Fruit fly (Drosophila melanogaster) whole organism, embryonic: Measurements from ENCODE around the gene Miga.

Experiments used
- Atf6 ChIP-seq: fragments of 200-800 bp; sonication (Bioruptor generic); IDR thresholded peaks from 2 replicates; pipeline ENCODE4 v1.3.6; 2022; ENCODE audit warnings: missing biosample characterization, missing genetic modification characterization
- B-H1 ChIP-seq: fragments of 200-800 bp; sonication (Bioruptor generic); IDR thresholded peaks from 3 replicates; pipeline ENCODE4 v1.3.6; 2022; ENCODE audit warnings: missing biosample characterization, missing genetic modification characterization
- CG10209 ChIP-seq: fragments of 200-800 bp; sonication (Bioruptor generic); optimal IDR thresholded peaks from 3 replicates; lab custom pipeline; 2017; ENCODE audit warnings: missing biosample characterization, mild to moderate bottlenecking, missing genetic modification characterization, missing genetic modification reagents
- CG11093 ChIP-seq: fragments of 200-800 bp; sonication (Bioruptor generic); IDR thresholded peaks from 3 replicates; pipeline ENCODE4 v1.3.6; 2022; ENCODE audit warnings: missing biosample characterization, missing genetic modification characterization
- CG11456 ChIP-seq: fragments of 200-800 bp; sonication (Bioruptor generic); IDR thresholded peaks from 3 replicates; pipeline ENCODE4 v1.3.6; 2022; ENCODE audit warnings: missing biosample characterization, missing genetic modification characterization
- CG12155 ChIP-seq: fragments of 200-800 bp; sonication (Bioruptor generic); optimal IDR thresholded peaks from 3 replicates; lab custom pipeline; 2016; ENCODE audit warnings: missing biosample characterization, missing genetic modification characterization
- CG13123 ChIP-seq: fragments of 200-800 bp; sonication (Bioruptor generic); optimal IDR thresholded peaks from 2 replicates; lab custom pipeline; 2016; ENCODE audit warnings: missing biosample characterization, missing genetic modification characterization
- CG14667 ChIP-seq: fragments of 200-800 bp; sonication (Bioruptor generic); IDR thresholded peaks from 2 replicates; pipeline ENCODE4 v1.3.6; 2022; ENCODE audit warnings: missing biosample characterization, missing genetic modification characterization
- CG14860 ChIP-seq: fragments of 200-800 bp; sonication (Bioruptor generic); IDR thresholded peaks from 3 replicates; pipeline ENCODE4 v1.3.6; 2022; ENCODE audit warnings: missing biosample characterization, missing genetic modification characterization; ENCODE audit not compliant: partially characterized antibody
- CG15269 ChIP-seq: fragments of 200-800 bp; sonication (Bioruptor generic); optimal IDR thresholded peaks from 2 replicates; lab custom pipeline; 2018; ENCODE audit warnings: missing biosample characterization, mild to moderate bottlenecking, missing genetic modification characterization, moderate library complexity
- CG1603 ChIP-seq: fragments of 200-800 bp; sonication (Bioruptor generic); optimal IDR thresholded peaks from 2 replicates; lab custom pipeline; 2019; ENCODE audit warnings: missing biosample characterization, mild to moderate bottlenecking, missing genetic modification characterization, moderate library complexity
- CG16813 ChIP-seq: fragments of 200-800 bp; sonication (Bioruptor generic); IDR thresholded peaks from 3 replicates; pipeline ENCODE4 v1.3.6; 2022; ENCODE audit warnings: missing biosample characterization, missing genetic modification characterization; ENCODE audit not compliant: partially characterized antibody
- CG18599 ChIP-seq: fragments of 200-800 bp; sonication (Bioruptor generic); optimal IDR thresholded peaks from 3 replicates; lab custom pipeline; 2017; ENCODE audit warnings: missing biosample characterization, missing genetic modification characterization, mild to moderate bottlenecking, moderate library complexity, missing genetic modification reagents
- CG32767 ChIP-seq: fragments of 200-800 bp; sonication (Bioruptor generic); IDR thresholded peaks from 2 replicates; pipeline ENCODE4 v1.3.6; 2022; ENCODE audit warnings: missing biosample characterization, missing genetic modification characterization
- CG4404 ChIP-seq: fragments of 200-800 bp; sonication (Bioruptor generic); IDR thresholded peaks from 2 replicates; pipeline ENCODE4 v1.3.6; 2022; ENCODE audit warnings: missing biosample characterization, missing genetic modification characterization
- CG4730 ChIP-seq: fragments of 200-800 bp; sonication (Bioruptor generic); IDR thresholded peaks from 2 replicates; pipeline ENCODE4 v1.3.6; 2022; ENCODE audit warnings: missing biosample characterization, missing genetic modification characterization
- CG6654 ChIP-seq: fragments of 200-800 bp; sonication (Bioruptor generic); optimal IDR thresholded peaks from 2 replicates; lab custom pipeline; 2017; ENCODE audit warnings: missing biosample characterization, mild to moderate bottlenecking, missing genetic modification characterization
- CG6813 ChIP-seq: fragments of 200-800 bp; sonication (Bioruptor generic); optimal IDR thresholded peaks from 2 replicates; lab custom pipeline; 2017; ENCODE audit warnings: missing biosample characterization, missing genetic modification characterization, mild to moderate bottlenecking, moderate library complexity, missing genetic modification reagents
- CG9437 ChIP-seq: fragments of 200-800 bp; sonication (Bioruptor generic); optimal IDR thresholded peaks from 2 replicates; lab custom pipeline; 2018; ENCODE audit warnings: missing biosample characterization, mild to moderate bottlenecking, missing genetic modification characterization
- CG9817 ChIP-seq: fragments of 200-800 bp; sonication (Bioruptor generic); optimal IDR thresholded peaks from 2 replicates; lab custom pipeline; 2018; ENCODE audit warnings: missing biosample characterization, mild to moderate bottlenecking, missing genetic modification characterization, moderate library complexity
- Deaf1 ChIP-seq: fragments of 200-800 bp; optimal IDR thresholded peaks from 3 replicates; lab custom pipeline; 2019; ENCODE audit warnings: missing biosample characterization, mild to moderate bottlenecking, missing genetic modification characterization, moderate library complexity
- Doc2 ChIP-seq: fragments of 200-800 bp; sonication (Bioruptor generic); IDR thresholded peaks from 2 replicates; pipeline ENCODE4 v1.3.6; 2022; ENCODE audit warnings: missing biosample characterization, missing genetic modification characterization
- Drgx ChIP-seq: fragments of 200-800 bp; sonication (Bioruptor generic); IDR thresholded peaks from 2 replicates; pipeline ENCODE4 v1.3.6; 2022; ENCODE audit warnings: missing biosample characterization, missing genetic modification characterization
- Hand ChIP-seq: fragments of 200-800 bp; sonication (Bioruptor generic); optimal IDR thresholded peaks from 2 replicates; lab custom pipeline; 2017; ENCODE audit warnings: mild to moderate bottlenecking, missing biosample characterization, missing genetic modification reagents, missing genetic modification characterization
- MBD-R2 ChIP-seq: fragments of 200-800 bp; sonication (Bioruptor generic); IDR thresholded peaks from 2 replicates; pipeline ENCODE4 v1.3.6; 2022; ENCODE audit warnings: missing biosample characterization, missing genetic modification characterization
- Mrtf ChIP-seq: fragments of 200-800 bp; sonication (Bioruptor generic); IDR thresholded peaks from 3 replicates; pipeline ENCODE4 v1.3.6; 2022; ENCODE audit warnings: missing biosample characterization, missing genetic modification characterization
- NFAT ChIP-seq: fragments of 200-800 bp; sonication (Bioruptor generic); IDR thresholded peaks from 2 replicates; pipeline ENCODE4 v1.3.6; 2022; ENCODE audit warnings: missing biosample characterization, missing genetic modification characterization
- Neu2 ChIP-seq: fragments of 200-800 bp; sonication (Bioruptor generic); optimal IDR thresholded peaks from 3 replicates; lab custom pipeline; 2016; ENCODE audit warnings: missing biosample characterization, missing genetic modification characterization, borderline replicate concordance
- Poxn ChIP-seq: fragments of 200-800 bp; sonication (Bioruptor generic); IDR thresholded peaks from 2 replicates; pipeline ENCODE4 v1.3.6; 2022; ENCODE audit warnings: missing biosample characterization, missing genetic modification characterization
- Ptx1 ChIP-seq: fragments of 200-800 bp; sonication (Bioruptor generic); IDR thresholded peaks from 2 replicates; pipeline ENCODE4 v1.3.6; 2022; ENCODE audit warnings: missing biosample characterization, missing genetic modification characterization
- Taf1 ChIP-seq: fragments of 200-800 bp; sonication (Bioruptor generic); IDR thresholded peaks from 2 replicates; pipeline ENCODE4 v1.3.6; 2022; ENCODE audit warnings: missing biosample characterization, missing genetic modification characterization
- Usf ChIP-seq: fragments of 200-800 bp; sonication (Bioruptor generic); optimal IDR thresholded peaks from 2 replicates; lab custom pipeline; 2017; ENCODE audit warnings: missing genotype, missing biosample characterization, missing genetic modification characterization
- Xrp1 ChIP-seq: fragments of 200-800 bp; sonication (Bioruptor generic); IDR thresholded peaks from 2 replicates; pipeline ENCODE4 v1.3.6; 2022; ENCODE audit warnings: missing biosample characterization, missing genetic modification characterization
- ci ChIP-seq: fragments of 200-800 bp; sonication (Bioruptor generic); IDR thresholded peaks from 3 replicates; pipeline ENCODE4 v1.3.6; 2022; ENCODE audit warnings: missing biosample characterization, missing genetic modification characterization
- dan ChIP-seq: fragments of 200-800 bp; sonication (Bioruptor generic); IDR thresholded peaks from 2 replicates; pipeline ENCODE4 v1.3.6; 2022; ENCODE audit warnings: missing biosample characterization, missing genetic modification characterization
- ems ChIP-seq: fragments of 200-800 bp; sonication (Bioruptor generic); optimal IDR thresholded peaks from 3 replicates; lab custom pipeline; 2016; ENCODE audit warnings: missing biosample characterization, missing genetic modification characterization
- fd3F ChIP-seq: fragments of 200-800 bp; sonication (Bioruptor generic); optimal IDR thresholded peaks from 2 replicates; lab custom pipeline; 2018; ENCODE audit warnings: missing biosample characterization, mild to moderate bottlenecking, missing genetic modification characterization, moderate library complexity
- fru ChIP-seq: fragments of >200 bp; optimal IDR thresholded peaks from 2 replicates; lab custom pipeline; 2017
- gt ChIP-seq: fragments of 200-800 bp; sonication (Bioruptor generic); IDR thresholded peaks from 2 replicates; pipeline ENCODE4 v1.3.6; 2022; ENCODE audit warnings: missing biosample characterization, missing genetic modification characterization
- luna ChIP-seq: fragments of 200-800 bp; sonication (Bioruptor generic); optimal IDR thresholded peaks from 2 replicates; lab custom pipeline; 2016; ENCODE audit warnings: missing biosample characterization, missing genetic modification characterization
- nerfin-1 ChIP-seq: fragments of 200-800 bp; sonication (Bioruptor generic); optimal IDR thresholded peaks from 3 replicates; lab custom pipeline; 2019; ENCODE audit warnings: missing biosample characterization, mild to moderate bottlenecking, missing genetic modification characterization, moderate library complexity
- nmo ChIP-seq: fragments of 200-800 bp; sonication (Bioruptor generic); optimal IDR thresholded peaks from 2 replicates; lab custom pipeline; 2018; ENCODE audit warnings: missing biosample characterization, mild to moderate bottlenecking, missing genetic modification characterization, moderate library complexity
- phol ChIP-seq: fragments of 200-800 bp; sonication (Bioruptor generic); optimal IDR thresholded peaks from 3 replicates; lab custom pipeline; 2018; ENCODE audit warnings: missing biosample characterization, mild to moderate bottlenecking, missing genetic modification characterization, moderate library complexity
- salm ChIP-seq: fragments of 200-800 bp; sonication (Bioruptor generic); optimal IDR thresholded peaks from 2 replicates; lab custom pipeline; 2018; ENCODE audit warnings: missing biosample characterization, mild to moderate bottlenecking, missing genetic modification characterization
- sc ChIP-seq, 3 experiments: fragments of >200 bp in 2 of 3; fragments of 200-800 bp in 1 of 3; sonication (Bioruptor generic) in 1 of 3; optimal IDR thresholded peaks; 2 replicates in 2 of 3; 3 replicates in 1 of 3; lab custom pipeline; 2017; ENCODE audit warnings: mild to moderate bottlenecking in 1 of 3, missing biosample characterization in 1 of 3, missing genetic modification characterization in 1 of 3, missing genetic modification reagents in 1 of 3
- slbo ChIP-seq: fragments of 200-800 bp; sonication (Bioruptor generic); IDR thresholded peaks from 2 replicates; pipeline ENCODE4 v1.3.6; 2022; ENCODE audit warnings: missing biosample characterization, missing genetic modification characterization
- tio ChIP-seq: fragments of 200-800 bp; sonication (Bioruptor generic); optimal IDR thresholded peaks from 2 replicates; lab custom pipeline; 2017; ENCODE audit warnings: missing biosample characterization, missing genetic modification characterization, inconsistent platforms
- yki ChIP-seq: fragments of >200 bp; optimal IDR thresholded peaks from 3 replicates; lab custom pipeline; 2018
- zfh2 ChIP-seq: fragments of 200-800 bp; sonication (Bioruptor generic); optimal IDR thresholded peaks from 2 replicates; lab custom pipeline; 2016; ENCODE audit warnings: missing biosample characterization, missing genetic modification characterization

The Miga gene

DNA sequence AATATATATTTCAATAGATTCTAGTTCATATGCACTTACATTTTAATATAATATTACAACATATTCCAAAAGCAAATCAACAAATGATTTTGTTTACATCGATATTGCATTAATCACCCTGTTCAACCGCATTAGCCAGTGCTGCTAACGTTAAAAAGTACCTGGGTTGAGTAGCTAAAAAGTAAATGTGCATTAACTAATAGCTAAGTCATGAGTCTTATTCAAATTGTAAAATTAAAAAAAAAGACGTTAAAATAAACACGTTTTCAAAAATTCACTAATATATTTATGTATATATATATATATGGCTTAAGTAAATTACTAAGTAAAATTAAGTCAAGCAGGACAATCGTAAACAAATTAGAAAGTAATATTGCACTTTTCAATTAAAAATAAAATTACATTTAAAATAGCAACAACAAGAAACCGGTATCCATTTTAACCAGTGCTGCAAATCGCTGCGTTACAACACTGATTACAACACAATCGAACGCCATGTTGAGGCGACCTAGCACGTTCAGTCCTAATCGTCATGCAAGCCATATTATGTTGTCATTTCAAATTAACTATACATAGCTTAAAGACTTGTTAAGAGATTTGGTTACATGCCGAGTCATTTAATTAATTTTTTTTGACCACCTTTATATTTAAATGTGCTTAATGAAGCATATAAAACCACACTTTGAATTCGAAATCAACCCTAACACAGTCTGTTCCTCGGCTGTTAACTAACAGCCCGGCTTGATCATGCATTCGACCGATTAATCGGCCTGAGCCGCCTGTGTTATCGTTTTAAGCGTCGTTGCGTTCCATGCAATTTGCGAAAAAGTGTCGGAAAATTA lies 39.2 kb downstream of the Miga start, which contains the start of gene CG10555 (continued):
- peak; percentile 63 for TF ChIP-seq Usf (GFP tag; lab: Kevin White, UChicago)
- TF ChIP-seq Xrp1 (GFP tag; lab: Robert Waterston, UW) = peak; percentile 95
- TF ChIP-seq yki (lab: Kevin White, UChicago) = no peak
- peak; percentile 29; the same call in 1 of the 2 replicates for TF ChIP-seq MBD-R2 (GFP tag; lab: Robert Waterston, UW)
- peak; percentile 89 for TF ChIP-seq Ptx1 (GFP tag; lab: Robert Waterston, UW)
- TF ChIP-seq ci (GFP tag; lab: Robert Waterston, UW) = peak; percentile 93
- TF ChIP-seq CG11456 = peak; percentile 88
- peak; percentile 84 for TF ChIP-seq Mrtf (GFP tag; lab: Robert Waterston, UW)
- peak; percentile 38 for TF ChIP-seq Neu2 (GFP tag; lab: Kevin White, UChicago)
- peak; percentile 85 for TF ChIP-seq tio
- TF ChIP-seq CG9817 (tag; lab: Kevin White, UChicago) = peak; percentile 92
- peak; percentile 82 for TF ChIP-seq CG10209 (GFP tag; lab: Kevin White, UChicago)
- TF ChIP-seq Atf6 = peak; percentile 91
- peak; percentile 76 for TF ChIP-seq dan (GFP tag; lab: Robert Waterston, UW)
- TF ChIP-seq slbo (GFP tag; lab: Robert Waterston, UW) = peak; percentile 91
- peak; percentile 84 for TF ChIP-seq gt (GFP tag; lab: Robert Waterston, UW)
- TF ChIP-seq CG1603 (tag; lab: Kevin White, UChicago) = peak; percentile 95
- TF ChIP-seq Deaf1 (tag; lab: Kevin White, UChicago) = peak; percentile 28
- TF ChIP-seq CG12155 (GFP tag; lab: Kevin White, UChicago) = peak; percentile 79
- TF ChIP-seq CG14860 = peak; percentile 81
- TF ChIP-seq CG14667 (GFP tag; lab: Robert Waterston, UW) = peak; percentile 60
- no peak for TF ChIP-seq CG6813 (GFP tag; lab: Kevin White, UChicago)
- TF ChIP-seq fru (lab: Kevin White, UChicago) = no peak
- TF ChIP-seq CG16813 (GFP tag; lab: Robert Waterston, UW) = peak; percentile 83
- TF ChIP-seq Drgx (GFP tag; lab: Robert Waterston, UW) = peak; percentile 68
- peak; percentile 87 for TF ChIP-seq nmo (GFP tag; lab: Kevin White, UChicago)
- TF ChIP-seq Doc2 = peak; percentile 57
- peak; percentile 77 for TF ChIP-seq CG4730 (GFP tag; lab: Robert Waterston, UW)
- TF ChIP-seq NFAT (GFP tag; lab: Robert Waterston, UW) = peak; percentile 87
- TF ChIP-seq fd3F (GFP tag; lab: Kevin White, UChicago) = peak; percentile 56
- TF ChIP-seq CG9437 (GFP tag; lab: Kevin White, UChicago) = peak; percentile 64
- TF ChIP-seq CG6654 (GFP tag; lab: Kevin White, UChicago) = peak; percentile 47
- TF ChIP-seq CG4404 = peak; percentile 93
- peak; percentile 92 for TF ChIP-seq zfh2 (GFP tag; lab: Kevin White, UChicago)
- peak; percentile 100 for TF ChIP-seq phol (tag; lab: Kevin White, UChicago)
- TF ChIP-seq nerfin-1 = peak; percentile 73
- peak; percentile 52 for TF ChIP-seq Hand (GFP tag; lab: Kevin White, UChicago)
- peak; percentile 83 for TF ChIP-seq CG11093 (GFP tag; lab: Robert Waterston, UW)
- peak; percentile 69 for TF ChIP-seq CG15269 (tag; lab: Kevin White, UChicago)
- peak; percentile 65 for TF ChIP-seq B-H1 (GFP tag; lab: Robert Waterston, UW)
- peak; percentile 71; the same call in 1 of the 2 replicates for TF ChIP-seq CG32767 (GFP tag; lab: Robert Waterston, UW)
- TF ChIP-seq salm (tag; lab: Kevin White, UChicago) = no peak
- TF ChIP-seq Taf1 = peak; percentile 72
- TF ChIP-seq CG18599 (GFP tag; lab: Kevin White, UChicago) = peak; percentile 77
- TF ChIP-seq CG13123 (GFP tag; lab: Kevin White, UChicago) = peak; percentile 71
- TF ChIP-seq sc (optimal IDR thresholded peaks at IDR 0.05; lab: Kevin White, UChicago) = no peak
- peak; percentile 45 for TF ChIP-seq sc (GFP tag; optimal IDR thresholded peaks at IDR 0.05; lab: Kevin White, UChicago)
- peak; percentile 60; the same call in 1 of the 2 replicates for TF ChIP-seq Poxn
- no peak for TF ChIP-seq luna (GFP tag; lab: Kevin White, UChicago)
- TF ChIP-seq ems = peak; percentile 87
